Worm (Caenorhabditis elegans) whole organism, midembryonic: ENCODE data around the gene fbxc-44.

ENCODE experiments used
- cog-1 ChIP-seq: sonication (generic microtip); optimal IDR thresholded peaks from 2 replicates; lab custom pipeline; 2016; ENCODE audit warnings: missing genetic modification characterization, missing compliant biosample characterization
- flt-1 ChIP-seq: fragments of 200-800 bp; sonication (Bioruptor generic); IDR thresholded peaks from 2 replicates; pipeline ENCODE4 v1.3.6; 2022; ENCODE audit warnings: missing genetic modification characterization, missing compliant biosample characterization
- med-1 ChIP-seq: sonication (generic microtip); optimal IDR thresholded peaks from 2 replicates; lab custom pipeline; 2017; ENCODE audit warnings: missing genetic modification characterization, mild to moderate bottlenecking, missing compliant biosample characterization, antibody characterized with exemption, missing genetic modification reagents; ENCODE audit not compliant: insufficient read depth
- tab-1 ChIP-seq: fragments of 200-800 bp; sonication (Bioruptor generic); IDR thresholded peaks from 2 replicates; pipeline ENCODE4 v1.3.6; 2022; ENCODE audit warnings: missing genetic modification characterization, missing compliant biosample characterization
- ztf-23 ChIP-seq: fragments of 200-800 bp; sonication (Bioruptor generic); IDR thresholded peaks from 2 replicates; pipeline ENCODE4 v1.3.6; 2022; ENCODE audit warnings: missing genetic modification reagents, missing genetic modification characterization, missing compliant biosample characterization
- ztf-29 ChIP-seq: fragments of 200-800 bp; sonication (Bioruptor generic); IDR thresholded peaks from 2 replicates; pipeline ENCODE4 v1.3.6; 2022; ENCODE audit warnings: missing genetic modification reagents, missing genetic modification characterization, missing compliant biosample characterization

DNA sequence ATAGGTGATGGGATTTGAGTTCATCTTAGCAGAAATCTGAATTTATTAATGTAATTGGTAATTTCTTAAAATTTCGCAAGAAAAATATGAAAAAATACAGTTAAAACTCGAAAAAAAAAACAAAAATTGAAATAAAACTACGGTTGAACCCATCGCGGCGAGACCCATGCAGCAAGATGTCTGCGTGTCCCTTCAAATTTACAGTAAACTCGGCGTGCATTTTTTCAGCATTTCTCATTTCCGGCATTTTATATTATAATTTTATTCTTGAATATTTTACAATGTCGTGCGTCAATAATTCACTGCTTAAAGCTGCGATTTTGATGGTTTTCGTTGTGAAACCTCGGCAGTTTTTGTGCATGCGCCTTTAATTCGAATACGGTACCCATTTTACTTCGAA is 1.6 kb downstream of the fbxc-44 start, which contains the start of gene fbxc-43:
- no peak for TF ChIP-seq ztf-23
- no peak for TF ChIP-seq tab-1
- TF ChIP-seq ztf-29: no peak
- TF ChIP-seq flt-1 (GFP tag; lab: Robert Waterston, UW): no peak
- no peak for TF ChIP-seq med-1 (GFP tag; lab: Kevin White, UChicago)
- TF ChIP-seq cog-1 (tag; lab: Kevin White, UChicago): no peak
